Fruit fly (Drosophila melanogaster) whole organism, pupa: ENCODE measurements around the gene CG15539.

ENCODE experiments used
- CG10348 ChIP-seq: fragments of 200-800 bp; sonication (Bioruptor generic); IDR thresholded peaks from 2 replicates; pipeline ENCODE4 v1.3.6; 2022; ENCODE audit warnings: missing biosample characterization, missing genetic modification characterization
- CG12605 ChIP-seq: fragments of 200-800 bp; sonication (Bioruptor generic); IDR thresholded peaks from 2 replicates; pipeline ENCODE4 v1.3.6; 2022; ENCODE audit warnings: missing biosample characterization, missing genetic modification characterization
- CG13204 ChIP-seq: fragments of 200-800 bp; sonication (Bioruptor generic); optimal IDR thresholded peaks from 2 replicates; lab custom pipeline; 2018; ENCODE audit warnings: missing biosample characterization, mild to moderate bottlenecking, missing genetic modification characterization, moderate library complexity
- CG14655 ChIP-seq: fragments of 200-800 bp; sonication (Bioruptor generic); optimal IDR thresholded peaks from 3 replicates; lab custom pipeline; 2017; ENCODE audit warnings: mild to moderate bottlenecking, missing biosample characterization, missing genetic modification reagents, missing genetic modification characterization
- CG15710 ChIP-seq: fragments of 200-800 bp; sonication (Bioruptor generic); optimal IDR thresholded peaks from 2 replicates; lab custom pipeline; 2018; ENCODE audit warnings: missing biosample characterization, mild to moderate bottlenecking, missing genetic modification characterization, moderate library complexity
- CG17806 ChIP-seq: fragments of 200-800 bp; sonication (Bioruptor generic); optimal IDR thresholded peaks from 2 replicates; lab custom pipeline; 2018; ENCODE audit warnings: missing biosample characterization, mild to moderate bottlenecking, missing genetic modification characterization, moderate library complexity
- CG32121 ChIP-seq: fragments of 200-800 bp; sonication (Bioruptor generic); IDR thresholded peaks from 2 replicates; pipeline ENCODE4 v1.3.6; 2022; ENCODE audit warnings: missing biosample characterization, missing genetic modification characterization
- CG34367 ChIP-seq: fragments of 200-800 bp; sonication (Bioruptor generic); optimal IDR thresholded peaks from 2 replicates; lab custom pipeline; 2018; ENCODE audit warnings: missing biosample characterization, mild to moderate bottlenecking, missing genetic modification characterization
- CG4496 ChIP-seq: fragments of 200-800 bp; sonication (Bioruptor generic); IDR thresholded peaks from 3 replicates; pipeline ENCODE4 v1.3.6; 2022; ENCODE audit warnings: missing biosample characterization, missing genetic modification characterization
- CG8159 ChIP-seq: fragments of 200-800 bp; sonication (Bioruptor generic); optimal IDR thresholded peaks from 3 replicates; lab custom pipeline; 2018; ENCODE audit warnings: missing biosample characterization, mild to moderate bottlenecking, missing genetic modification characterization, moderate library complexity
- CG8301 ChIP-seq: fragments of 200-800 bp; sonication (Bioruptor generic); optimal IDR thresholded peaks from 2 replicates; lab custom pipeline; 2018; ENCODE audit warnings: missing biosample characterization, mild to moderate bottlenecking, missing genetic modification characterization
- CG9948 ChIP-seq: fragments of 200-800 bp; sonication (Bioruptor generic); optimal IDR thresholded peaks from 2 replicates; lab custom pipeline; 2018; ENCODE audit warnings: missing biosample characterization, mild to moderate bottlenecking, missing genetic modification characterization, moderate library complexity
- D1 ChIP-seq: fragments of 200-800 bp; sonication (Bioruptor generic); optimal IDR thresholded peaks from 2 replicates; lab custom pipeline; 2018; ENCODE audit warnings: missing biosample characterization, mild to moderate bottlenecking, missing genetic modification characterization, moderate library complexity
- EcR ChIP-seq: fragments of 200-800 bp; sonication (Bioruptor generic); optimal IDR thresholded peaks from 3 replicates; lab custom pipeline; 2019; ENCODE audit warnings: missing biosample characterization, missing genetic modification characterization, mild to moderate bottlenecking, moderate library complexity, missing genetic modification reagents
- Ets98B ChIP-seq: fragments of 200-800 bp; sonication (Bioruptor generic); IDR thresholded peaks from 2 replicates; pipeline ENCODE4 v1.3.6; 2022; ENCODE audit warnings: missing biosample characterization, missing genetic modification characterization
- Pif1A ChIP-seq: fragments of 200-800 bp; sonication (Bioruptor generic); optimal IDR thresholded peaks from 3 replicates; lab custom pipeline; 2016; ENCODE audit warnings: missing biosample characterization, missing genetic modification characterization
- Pif1B ChIP-seq: fragments of 200-800 bp; sonication (Bioruptor generic); optimal IDR thresholded peaks from 3 replicates; lab custom pipeline; 2016; ENCODE audit warnings: missing biosample characterization, missing genetic modification characterization
- Snoo ChIP-seq: fragments of 200-800 bp; sonication (Bioruptor generic); optimal IDR thresholded peaks from 3 replicates; lab custom pipeline; 2017; ENCODE audit warnings: missing biosample characterization, mild to moderate bottlenecking, missing genetic modification characterization, inconsistent platforms
- fd96Ca ChIP-seq: fragments of 200-800 bp; sonication (Bioruptor generic); IDR thresholded peaks from 3 replicates; pipeline ENCODE4 v1.3.6; 2022; ENCODE audit warnings: missing biosample characterization, missing genetic modification characterization
- gl ChIP-seq: fragments of 200-800 bp; sonication (Bioruptor generic); optimal IDR thresholded peaks from 2 replicates; lab custom pipeline; 2018; ENCODE audit warnings: missing biosample characterization, mild to moderate bottlenecking, missing genetic modification characterization
- rn ChIP-seq: fragments of 200-800 bp; sonication (Bioruptor generic); IDR thresholded peaks from 2 replicates; pipeline ENCODE4 v1.3.6; 2022; ENCODE audit warnings: missing biosample characterization, missing genetic modification characterization

Gene CG15539

dm6 chr3R:30476367-30476766, 29.4 kb upstream of the CG15539 start, which contains the start of gene spdo:
spdo (plus strand) TSS chr3R:30476684.
- TF ChIP-seq CG8159 (tag; lab: Kevin White, UChicago) (no peak), CG4496 (no peak), CG34367 (tag; lab: Kevin White, UChicago) (no peak), CG10348 (GFP tag; lab: Robert Waterston, UW) (no peak), CG32121 (GFP tag; lab: Robert Waterston, UW) (no peak), CG17806 (no peak), gl (no peak), rn (GFP tag; lab: Robert Waterston, UW) (no peak), CG14655 (GFP tag; lab: Kevin White, UChicago) (no peak), CG15710 (tag; lab: Kevin White, UChicago) (no peak), EcR (GFP tag; lab: Kevin White, UChicago) (no peak), CG9948 (tag; lab: Kevin White, UChicago) (no peak), Pif1A (GFP tag; lab: Kevin White, UChicago) (no peak), Pif1B (GFP tag; lab: Kevin White, UChicago) (no peak), D1 (tag; lab: Kevin White, UChicago) (no peak), CG8301 (tag; lab: Kevin White, UChicago) (no peak), fd96Ca (no peak)

DNA sequence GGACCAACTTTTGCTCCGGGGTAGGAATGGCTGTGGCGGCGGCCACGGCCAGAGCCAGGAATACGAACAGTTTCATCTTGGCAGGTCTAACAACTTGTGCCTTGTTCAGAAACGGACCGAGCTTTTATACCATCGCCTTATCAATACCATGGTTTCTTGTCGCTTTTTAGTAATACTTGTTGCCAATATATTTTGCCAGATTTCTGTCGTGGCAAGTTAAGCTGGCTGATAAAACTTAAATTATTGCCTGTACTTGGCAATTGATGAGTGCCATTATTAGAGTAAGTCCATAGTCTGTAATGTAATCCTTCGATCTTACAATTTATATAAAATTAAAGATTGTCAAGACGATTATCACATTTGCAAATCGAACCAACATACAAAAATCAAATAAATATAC, 18.0 kb upstream of the CG15539 start, which contains the start of gene Jon99Fii:
Gene Jon99Fii, minus strand, starts transcription at position 101 of the 400 bp plus-strand sequence.
- TF ChIP-seq CG17806: no peak
- TF ChIP-seq Snoo (tag; lab: Kevin White, UChicago): no peak
- TF ChIP-seq Pif1B (GFP tag; lab: Kevin White, UChicago): no peak
- no peak for TF ChIP-seq rn (GFP tag; lab: Robert Waterston, UW)
- TF ChIP-seq CG32121 (GFP tag; lab: Robert Waterston, UW): no peak
- no peak for TF ChIP-seq CG13204 (GFP tag; lab: Kevin White, UChicago)
- no peak for TF ChIP-seq EcR (GFP tag; lab: Kevin White, UChicago)
- no peak for TF ChIP-seq Pif1A (GFP tag; lab: Kevin White, UChicago)

DNA sequence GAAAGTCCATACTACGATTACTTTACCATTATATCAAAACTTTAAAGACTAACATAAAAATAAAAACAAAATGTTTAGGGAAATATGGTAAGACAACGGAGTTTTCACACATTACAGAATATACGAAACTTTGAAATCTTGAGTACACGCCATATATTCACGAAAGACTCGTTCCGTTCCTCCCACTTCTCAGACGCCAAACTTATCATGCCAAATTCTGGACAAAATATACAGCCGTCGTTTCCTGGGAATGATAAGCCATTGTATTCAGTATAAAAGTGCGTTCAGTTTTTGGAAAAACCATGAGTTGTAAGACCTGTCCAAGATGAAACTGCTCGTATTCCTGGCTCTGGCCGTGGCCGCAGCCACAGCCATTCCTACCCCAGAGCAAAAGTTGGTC, 17.1 kb upstream of the CG15539 start, which contains the start of gene Jon99Fi:
Gene Jon99Fi, plus strand, starts transcription at position 301 of the 400 bp plus-strand sequence.
- no peak for TF ChIP-seq D1 (tag; lab: Kevin White, UChicago)
- TF ChIP-seq CG34367 (tag; lab: Kevin White, UChicago): no peak
- no peak for TF ChIP-seq CG4496
- no peak for TF ChIP-seq CG13204 (GFP tag; lab: Kevin White, UChicago)
- no peak for TF ChIP-seq EcR (GFP tag; lab: Kevin White, UChicago)
- no peak for TF ChIP-seq CG8301 (tag; lab: Kevin White, UChicago)
- TF ChIP-seq rn (GFP tag; lab: Robert Waterston, UW): no peak
- TF ChIP-seq Pif1B (GFP tag; lab: Kevin White, UChicago): no peak
- TF ChIP-seq Snoo (tag; lab: Kevin White, UChicago): no peak
- no peak for TF ChIP-seq CG17806
- TF ChIP-seq CG14655 (GFP tag; lab: Kevin White, UChicago): no peak
- no peak for TF ChIP-seq CG9948 (tag; lab: Kevin White, UChicago)
- TF ChIP-seq fd96Ca: no peak
- no peak for TF ChIP-seq Pif1A (GFP tag; lab: Kevin White, UChicago)

- TF ChIP-seq CG34367 (tag; lab: Kevin White, UChicago): no peak
- no peak for TF ChIP-seq Snoo (tag; lab: Kevin White, UChicago)
- TF ChIP-seq CG32121 (GFP tag; lab: Robert Waterston, UW): no peak
- no peak for TF ChIP-seq CG8159 (tag; lab: Kevin White, UChicago)
- no peak for TF ChIP-seq fd96Ca
- TF ChIP-seq CG9948 (tag; lab: Kevin White, UChicago): no peak
- no peak for TF ChIP-seq CG4496
- no peak for TF ChIP-seq Pif1A (GFP tag; lab: Kevin White, UChicago)
- no peak for TF ChIP-seq D1 (tag; lab: Kevin White, UChicago)
- TF ChIP-seq CG13204 (GFP tag; lab: Kevin White, UChicago): no peak
- no peak for TF ChIP-seq Ets98B (GFP tag; lab: Robert Waterston, UW)
- no peak for TF ChIP-seq EcR (GFP tag; lab: Kevin White, UChicago)
- TF ChIP-seq CG14655 (GFP tag; lab: Kevin White, UChicago): no peak
- no peak for TF ChIP-seq gl
- no peak for TF ChIP-seq CG12605
- TF ChIP-seq, all 21 proteins: peak for 0
These were observed 16.0 kb upstream of the CG15539 start, which contains the start of gene PH4alphaSG2 for dm6 chr3R:30489797-30490196. PH4alphaSG2 (plus strand) TSS chr3R:30490074.

DNA sequence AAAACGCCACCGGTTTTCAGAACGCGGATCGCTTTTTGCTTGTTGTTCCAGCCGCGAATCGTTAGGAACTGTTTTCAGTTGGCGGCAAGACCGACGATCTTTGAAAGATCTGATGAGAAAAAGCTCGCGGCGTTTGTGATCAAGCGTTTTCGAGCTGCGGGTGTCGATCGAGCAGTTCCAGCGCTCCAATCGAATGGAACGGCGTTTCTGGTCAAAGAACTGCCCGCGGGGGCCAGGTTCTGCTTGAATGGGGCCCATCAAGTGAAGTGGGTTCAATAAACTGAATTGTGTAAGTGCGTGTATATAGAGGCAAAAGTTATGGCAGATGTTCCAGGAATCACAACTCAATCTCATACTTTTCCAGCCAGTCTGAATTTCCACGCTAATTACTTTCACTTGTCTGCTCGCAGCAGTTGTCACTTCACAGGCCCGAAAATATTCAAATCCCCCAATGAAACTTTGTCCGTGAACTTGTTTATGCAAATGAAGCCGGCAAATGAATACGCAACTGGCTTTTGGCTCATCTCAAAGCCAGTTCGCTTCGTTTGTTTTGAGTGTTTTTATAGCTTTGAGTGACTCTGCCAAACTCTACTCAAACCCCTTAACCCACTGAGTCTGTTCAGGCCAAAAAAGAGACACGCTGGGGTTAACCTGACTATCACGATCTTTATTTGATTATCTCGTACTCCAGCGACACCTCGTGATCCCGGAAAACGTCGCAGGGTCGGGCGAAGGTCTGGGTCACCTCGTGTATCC, 9.5 kb upstream of the CG15539 start, which contains the start of gene PH4alphaMP:
Gene PH4alphaMP, minus strand, starts transcription at position 51 of the 756 bp plus-strand sequence.
- TF ChIP-seq CG17806: no peak
- TF ChIP-seq CG34367 (tag; lab: Kevin White, UChicago): no peak
- TF ChIP-seq CG14655 (GFP tag; lab: Kevin White, UChicago): no peak
- no peak for TF ChIP-seq CG4496
- no peak for TF ChIP-seq Pif1A (GFP tag; lab: Kevin White, UChicago)
- TF ChIP-seq CG8159 (tag; lab: Kevin White, UChicago): no peak

DNA sequence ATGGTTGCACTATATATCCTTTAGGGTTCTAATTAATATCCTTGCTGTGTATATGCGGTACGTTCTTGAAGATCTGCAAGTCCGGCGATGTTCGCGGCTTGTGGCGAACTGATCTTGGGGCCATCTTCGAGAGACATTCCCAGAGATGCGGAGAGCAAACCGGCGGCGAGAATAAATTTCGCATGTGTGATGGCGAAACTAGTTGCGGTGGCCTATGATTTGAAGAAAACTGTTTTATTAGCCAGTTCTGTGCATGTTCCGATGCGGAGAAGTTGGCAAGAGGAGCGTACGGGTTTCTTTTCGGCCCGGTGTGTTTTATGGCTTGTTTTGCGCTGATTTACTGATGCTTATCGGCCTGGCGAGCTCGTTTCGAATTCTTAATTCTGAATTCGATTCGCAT, 5.6 kb upstream of the CG15539 start, which contains the start of gene PH4alphaNE1:
Gene PH4alphaNE1, minus strand, starts transcription at position 101 of the 400 bp plus-strand sequence.
- TF ChIP-seq gl (no peak), EcR (GFP tag; lab: Kevin White, UChicago) (no peak), CG10348 (GFP tag; lab: Robert Waterston, UW) (no peak), CG17806 (no peak), CG4496 (no peak), Ets98B (GFP tag; lab: Robert Waterston, UW) (no peak), CG9948 (tag; lab: Kevin White, UChicago) (no peak), Pif1A (GFP tag; lab: Kevin White, UChicago) (no peak), CG32121 (GFP tag; lab: Robert Waterston, UW) (no peak), rn (GFP tag; lab: Robert Waterston, UW) (no peak), Pif1B (GFP tag; lab: Kevin White, UChicago) (no peak), fd96Ca (no peak), CG12605 (no peak), D1 (tag; lab: Kevin White, UChicago) (no peak), CG14655 (GFP tag; lab: Kevin White, UChicago) (no peak), CG8301 (tag; lab: Kevin White, UChicago) (no peak), CG15710 (tag; lab: Kevin White, UChicago) (no peak), CG8159 (tag; lab: Kevin White, UChicago) (no peak)
